Worm (Caenorhabditis elegans) whole organism, L3 larva: ENCODE results near the gene syd-1.

Experiments used
- ama-1 ChIP-seq: fragments of 150-350 bp; optimal IDR thresholded peaks from 2 replicates; lab custom pipeline; 2018
- ceh-82 ChIP-seq: fragments of 150-350 bp; optimal IDR thresholded peaks from 2 replicates; lab custom pipeline; 2014; ENCODE audit warnings: missing biosample characterization, missing genetic modification characterization
- ceh-9 ChIP-seq: sonication (generic microtip); optimal IDR thresholded peaks from 2 replicates; lab custom pipeline; 2018; ENCODE audit warnings: missing biosample characterization, missing genetic modification characterization
- fos-1 ChIP-seq: fragments of 150-350 bp; optimal IDR thresholded peaks from 2 replicates; lab custom pipeline; 2014; ENCODE audit warnings: missing biosample characterization, missing genetic modification characterization
- nhr-25 ChIP-seq: sonication (generic microtip); optimal IDR thresholded peaks from 2 replicates; lab custom pipeline; 2017; ENCODE audit warnings: missing biosample characterization, missing genetic modification characterization
- pha-4 ChIP-seq: fragments of 150-350 bp; optimal IDR thresholded peaks from 2 replicates; lab custom pipeline; 2014; ENCODE audit warnings: missing biosample characterization, missing genetic modification reagents, missing genetic modification characterization
- snpc-4 ChIP-seq: fragments of 150-350 bp; optimal IDR thresholded peaks from 2 replicates; lab custom pipeline; 2014; ENCODE audit warnings: missing biosample characterization, missing genetic modification characterization
- unc-39 ChIP-seq: sonication (generic microtip); optimal IDR thresholded peaks from 4 replicates; lab custom pipeline; 2017; ENCODE audit warnings: missing biosample characterization, missing genetic modification characterization

DNA sequence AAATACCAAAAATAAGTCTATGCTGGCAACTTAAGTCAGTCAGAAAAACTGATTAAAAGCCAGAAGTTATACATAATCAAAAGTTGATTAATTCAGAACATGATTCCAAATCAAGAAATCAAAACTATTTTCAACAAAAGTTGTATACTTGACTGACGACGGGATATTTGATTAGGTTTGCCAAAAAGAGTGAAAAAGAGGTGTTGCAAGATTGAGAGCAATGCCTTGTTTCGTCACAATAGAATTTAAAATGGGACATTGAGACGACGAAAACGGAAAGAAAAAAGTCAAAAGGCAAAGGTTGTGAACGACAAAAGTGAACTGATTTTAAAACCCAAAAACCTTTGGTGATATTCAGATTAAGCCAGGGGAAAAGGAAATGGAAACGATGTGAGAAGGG is 35.8 kb downstream of the syd-1 start:
- TF ChIP-seq fos-1 (tag; lab: Kevin White, UChicago): no peak
- no peak for TF ChIP-seq snpc-4 (tag; lab: Kevin White, UChicago)
- TF ChIP-seq ceh-82 (tag; lab: Kevin White, UChicago): no peak
- no peak for TF ChIP-seq nhr-25
- TF ChIP-seq ama-1 (lab: Kevin White, UChicago): no peak
- TF ChIP-seq ceh-9 (tag; lab: Kevin White, UChicago): no peak
- no peak for TF ChIP-seq pha-4
- TF ChIP-seq unc-39: no peak
